Fruit fly (Drosophila melanogaster): ENCODE measurements around the gene CG3408.

DNA sequence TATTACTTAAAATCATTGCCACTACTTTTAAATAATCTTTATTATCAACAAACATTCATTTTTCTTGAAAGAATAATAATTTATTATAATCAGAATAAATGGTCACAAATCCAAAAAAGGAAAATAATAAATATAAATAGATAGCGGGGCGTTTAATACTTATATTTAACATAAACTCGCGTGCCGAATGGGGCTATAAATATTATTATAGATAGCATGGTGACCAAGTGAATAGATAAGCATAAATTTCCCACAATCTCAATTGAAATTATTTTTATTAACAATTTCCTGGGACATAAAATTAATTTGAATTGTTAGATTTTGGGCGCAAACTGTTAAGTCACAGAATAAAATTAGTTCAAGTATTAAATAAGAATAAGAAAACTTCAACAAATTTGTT, 3.0 kb downstream of the CG3408 start:
- no peak for TF ChIP-seq psq (optimal IDR thresholded peaks at IDR 0.05)
- TF ChIP-seq EcR (GFP tag; optimal IDR thresholded peaks at IDR 0.05), result no peak
- no peak for TF ChIP-seq Dll (optimal IDR thresholded peaks at IDR 0.05)

Data from whole organism.